Fruit fly (Drosophila melanogaster) whole organism, adult: ENCODE measurements around the gene CG10435.

Experiments
- CG12768 ChIP-seq: fragments of 200-800 bp; sonication (Bioruptor generic); optimal IDR thresholded peaks from 2 replicates; lab custom pipeline; 2017; ENCODE audit warnings: missing biosample characterization, missing genetic modification characterization, mild to moderate bottlenecking, moderate library complexity, missing genetic modification reagents
- CG14711 ChIP-seq: fragments of 200-800 bp; sonication (Bioruptor generic); optimal IDR thresholded peaks from 2 replicates; lab custom pipeline; 2018; ENCODE audit warnings: missing biosample characterization, mild to moderate bottlenecking, missing genetic modification characterization, moderate library complexity
- CG1620 ChIP-seq: fragments of 200-800 bp; sonication (Bioruptor generic); optimal IDR thresholded peaks from 2 replicates; lab custom pipeline; 2016; ENCODE audit warnings: missing biosample characterization, missing genetic modification characterization
- CG5204 ChIP-seq: fragments of 200-800 bp; sonication (Bioruptor generic); optimal IDR thresholded peaks from 2 replicates; lab custom pipeline; 2016; ENCODE audit warnings: missing biosample characterization, missing genetic modification characterization
- CG7045 ChIP-seq: fragments of 200-800 bp; sonication (Bioruptor generic); optimal IDR thresholded peaks from 2 replicates; lab custom pipeline; 2017; ENCODE audit warnings: missing biosample characterization, mild to moderate bottlenecking, missing genetic modification characterization
- Clk ChIP-seq: fragments of 200-800 bp; sonication (Bioruptor generic); optimal IDR thresholded peaks from 2 replicates; lab custom pipeline; 2017; ENCODE audit warnings: missing biosample characterization, missing genetic modification characterization
- Crg-1 ChIP-seq: fragments of 200-800 bp; sonication (Bioruptor generic); optimal IDR thresholded peaks from 2 replicates; lab custom pipeline; 2016; ENCODE audit warnings: missing biosample characterization, missing genetic modification characterization
- Hr96 ChIP-seq: fragments of 200-800 bp; sonication (Bioruptor generic); optimal IDR thresholded peaks from 2 replicates; lab custom pipeline; 2016; ENCODE audit warnings: missing biosample characterization, missing genetic modification characterization
- Mnt ChIP-seq: fragments of 200-800 bp; sonication (Bioruptor generic); optimal IDR thresholded peaks from 2 replicates; lab custom pipeline; 2016; ENCODE audit warnings: missing biosample characterization, mild to moderate bottlenecking, missing genetic modification characterization
- bab1 ChIP-seq: fragments of 200-800 bp; sonication (Bioruptor generic); optimal IDR thresholded peaks from 3 replicates; lab custom pipeline; 2019; ENCODE audit warnings: missing biosample characterization, mild to moderate bottlenecking, missing genetic modification characterization, moderate library complexity
- cic ChIP-seq: fragments of 200-800 bp; sonication (Bioruptor generic); optimal IDR thresholded peaks from 2 replicates; lab custom pipeline; 2017; ENCODE audit warnings: missing biosample characterization, mild to moderate bottlenecking, missing genetic modification characterization, moderate library complexity
- cnc ChIP-seq, 2 experiments: fragments of >200 bp; optimal IDR thresholded peaks; 2 replicates each; lab custom pipeline; 2017
- kay ChIP-seq: fragments of 200-800 bp; sonication (Bioruptor generic); peaks from one replicate; lab custom pipeline; 2016; ENCODE audit warnings: missing biosample characterization, missing genetic modification characterization, borderline replicate concordance
- ovo ChIP-seq: fragments of 200-800 bp; sonication (Bioruptor generic); optimal IDR thresholded peaks from 2 replicates; lab custom pipeline; 2016; ENCODE audit warnings: missing biosample characterization, missing genetic modification characterization

dm6 chr3R:7992100-7992499, 20.9 kb downstream of the CG10435 start:
- no peak for TF ChIP-seq Clk
- TF ChIP-seq Hr96 (GFP tag; lab: Kevin White, UChicago): no peak
- no peak for TF ChIP-seq CG7045 (GFP tag; lab: Kevin White, UChicago)
- no peak for TF ChIP-seq CG14711 (tag; lab: Kevin White, UChicago)
- no peak for TF ChIP-seq cnc (optimal IDR thresholded peaks at IDR 0.05; lab: Kevin White, UChicago)
- TF ChIP-seq CG12768 (GFP tag; lab: Kevin White, UChicago): no peak
- TF ChIP-seq CG5204 (GFP tag; lab: Kevin White, UChicago): no peak
- TF ChIP-seq CG1620 (GFP tag; lab: Kevin White, UChicago): no peak
- TF ChIP-seq Crg-1 (GFP tag; lab: Kevin White, UChicago): no peak
- no peak for TF ChIP-seq kay (GFP tag; lab: Kevin White, UChicago)
- no peak for TF ChIP-seq cic
- no peak for TF ChIP-seq ovo (GFP tag; lab: Kevin White, UChicago)
- TF ChIP-seq bab1: no peak
- no peak for TF ChIP-seq Mnt (GFP tag; lab: Kevin White, UChicago)
